Worm (Caenorhabditis elegans): ENCODE data around the gene C23H5.8.

Gene C23H5.8

ce11 chrIV:2149247-2149756, 36.1 kb upstream of the C23H5.8 start, which contains the start of gene C54E4.5:
Gene C54E4.5, minus strand, starts transcription at chrIV:2149297.
- TF ChIP-seq cebp-1 (GFP tag; IDR thresholded peaks at IDR 0.05) (peak; percentile 49; the same call in 1 of the 2 replicates), cebp-1 (tag; optimal IDR thresholded peaks at IDR 0.05) (peak; percentile 84), egl-44 (GFP tag; IDR thresholded peaks at IDR 0.05) (no peak), tbx-9 (tag; optimal IDR thresholded peaks at IDR 0.05; ENCODE audit: borderline replicate concordance) (no peak), snpc-1.1 (tag; optimal IDR thresholded peaks at IDR 0.05; ENCODE audit: insufficient read depth) (no peak), attf-6 (GFP tag; IDR thresholded peaks at IDR 0.05) (no peak), Y95B8A.8 (GFP tag; IDR thresholded peaks at IDR 0.05) (no peak), nhr-90 (tag; optimal IDR thresholded peaks at IDR 0.05) (no peak), ceh-58 (GFP tag; IDR thresholded peaks at IDR 0.05) (no peak)

- TF ChIP-seq pha-4 (tag; optimal IDR thresholded peaks at IDR 0.05) = no peak
- TF ChIP-seq Y95B8A.8 (GFP tag; IDR thresholded peaks at IDR 0.05) = no peak
- no peak for TF ChIP-seq F22D6.2 (tag; optimal IDR thresholded peaks at IDR 0.05)
- no peak for TF ChIP-seq F49E8.2 (tag; optimal IDR thresholded peaks at IDR 0.05; ENCODE audit: insufficient read depth)
- TF ChIP-seq sea-2 (GFP tag; IDR thresholded peaks at IDR 0.05) = no peak
- TF ChIP-seq lag-1 (GFP tag; IDR thresholded peaks at IDR 0.05) = no peak
- no peak for TF ChIP-seq lsl-1 (GFP tag; optimal IDR thresholded peaks at IDR 0.05)
- no peak for TF ChIP-seq hrde-1 (tag; optimal IDR thresholded peaks at IDR 0.05; ENCODE audit: borderline replicate concordance)
- TF ChIP-seq egl-44 (GFP tag; IDR thresholded peaks at IDR 0.05) = no peak
Observed at ce11 chrIV:2142320-2142719, 29.1 kb upstream of the C23H5.8 start.

ce11 chrIV:2140543-2140942, 27.3 kb upstream of the C23H5.8 start, which contains the start of gene C54E4.12:
Gene C54E4.12, minus strand, starts transcription at chrIV:2140643.
- no peak for TF ChIP-seq nhr-179 (tag; optimal IDR thresholded peaks at IDR 0.05)

- TF ChIP-seq snpc-4 (GFP tag; optimal IDR thresholded peaks at IDR 0.05) (no peak), snpc-4 (tag; optimal IDR thresholded peaks at IDR 0.05) (no peak), cebp-2 (GFP tag; IDR thresholded peaks at IDR 0.05) (no peak), K11D2.4 (GFP tag; IDR thresholded peaks at IDR 0.05) (no peak), ccch-3 (GFP tag; optimal IDR thresholded peaks at IDR 0.05) (no peak), ceh-40 (GFP tag; IDR thresholded peaks at IDR 0.05) (no peak), Y56A3A.18 (GFP tag; IDR thresholded peaks at IDR 0.05) (no peak), ztf-26 (tag; optimal IDR thresholded peaks at IDR 0.05) (no peak), B0035.1 (tag; optimal IDR thresholded peaks at IDR 0.05) (no peak)
Observed at ce11 chrIV:2137478-2137877, 24.3 kb upstream of the C23H5.8 start.

ce11 chrIV:2136607-2137006, 23.4 kb upstream of the C23H5.8 start, which contains the start of gene test-1:
Gene test-1, plus strand, starts transcription at chrIV:2136951.
- TF ChIP-seq snpc-1.3 (tag; optimal IDR thresholded peaks at IDR 0.05; ENCODE audit: insufficient read depth) (no peak), nfya-1 (tag; optimal IDR thresholded peaks at IDR 0.05; ENCODE audit: borderline replicate concordance, insufficient read depth) (no peak), ceh-40 (GFP tag; IDR thresholded peaks at IDR 0.05) (no peak), hmg-1.2 (GFP tag; IDR thresholded peaks at IDR 0.05) (no peak), unc-130 (GFP tag; optimal IDR thresholded peaks at IDR 0.05) (no peak), D2030.7 (GFP tag; IDR thresholded peaks at IDR 0.05) (no peak), madf-8 (GFP tag; conservative IDR thresholded peaks at IDR 0.05) (no peak)
